Fruit fly (Drosophila melanogaster): Measurements from ENCODE around the gene Slbp.

Slbp gene

dm6 chr3R:29157418-29158398, 4.6 kb upstream of the Slbp start, which contains the start of gene rdog (continued):
- peak; percentile 68 for TF ChIP-seq gcm (GFP tag; optimal IDR thresholded peaks at IDR 0.05)
- TF ChIP-seq aop (GFP tag; IDR thresholded peaks at IDR 0.05) = peak; percentile 39; the same call in 1 of the 2 replicates
- peak; percentile 51; the same call in 1 of the 2 replicates for TF ChIP-seq ssp (GFP tag; IDR thresholded peaks at IDR 0.05)
- TF ChIP-seq CTCF (GFP tag; optimal IDR thresholded peaks at IDR 0.05) = no peak
- TF ChIP-seq sob (GFP tag; IDR thresholded peaks at IDR 0.05) = peak; percentile 60
- peak; percentile 67 for TF ChIP-seq CG11723 (GFP tag; optimal IDR thresholded peaks at IDR 0.05)
- TF ChIP-seq Max (GFP tag; optimal IDR thresholded peaks at IDR 0.05) = peak; percentile 93
- peak; percentile 75 for TF ChIP-seq Hmr (GFP tag; optimal IDR thresholded peaks at IDR 0.05)
- peak; percentile 68 for TF ChIP-seq Mes4 (GFP tag; optimal IDR thresholded peaks at IDR 0.05)
- TF ChIP-seq CG2129 (GFP tag; IDR thresholded peaks at IDR 0.05; ENCODE audit: partially characterized antibody) = no peak
- peak; percentile 46 for TF ChIP-seq CG6765 (GFP tag; optimal IDR thresholded peaks at IDR 0.05)
- peak; percentile 83 for TF ChIP-seq grau (tag; optimal IDR thresholded peaks at IDR 0.05)
- peak; percentile 43; the same call in 1 of the 2 replicates for TF ChIP-seq esg (GFP tag; conservative IDR thresholded peaks at IDR 0.05)
- TF ChIP-seq Nf-YB (GFP tag; optimal IDR thresholded peaks at IDR 0.05) = peak; percentile 55
- TF ChIP-seq Drgx (GFP tag; IDR thresholded peaks at IDR 0.05) = no peak; the same call in 1 of the 2 replicates
- TF ChIP-seq bsh (GFP tag; optimal IDR thresholded peaks at IDR 0.05) = peak; percentile 35 to 77
- peak; percentile 22 for TF ChIP-seq schlank (tag; optimal IDR thresholded peaks at IDR 0.05)
- no peak for TF ChIP-seq pfk (GFP tag; optimal IDR thresholded peaks at IDR 0.05)
- no peak for TF ChIP-seq CG6683 (GFP tag; optimal IDR thresholded peaks at IDR 0.05)
- TF ChIP-seq wek (GFP tag; optimal IDR thresholded peaks at IDR 0.05) = peak; percentile 11
- peak; percentile 79 for TF ChIP-seq CHES-1-like (GFP tag; optimal IDR thresholded peaks at IDR 0.05)
- TF ChIP-seq D19A (tag; optimal IDR thresholded peaks at IDR 0.05) = peak; percentile 66
- TF ChIP-seq Hr39 (optimal IDR thresholded peaks at IDR 0.05) = no peak
- peak; percentile 69 for TF ChIP-seq phol (tag; optimal IDR thresholded peaks at IDR 0.05)
- TF ChIP-seq CG16815 (GFP tag; optimal IDR thresholded peaks at IDR 0.05) = peak; percentile 79
- peak; percentile 63 for TF ChIP-seq CG5953 (GFP tag; IDR thresholded peaks at IDR 0.05)
- TF ChIP-seq CG7786 (GFP tag; optimal IDR thresholded peaks at IDR 0.05) = peak; percentile 80
- peak; percentile 74 for TF ChIP-seq Rfx (GFP tag; IDR thresholded peaks at IDR 0.05)
- peak; percentile 46 for TF ChIP-seq CG7987 (GFP tag; optimal IDR thresholded peaks at IDR 0.05)
- peak; percentile 69 for TF ChIP-seq emc (GFP tag; optimal IDR thresholded peaks at IDR 0.05)
- peak; percentile 71 for TF ChIP-seq Nf-YC (tag; optimal IDR thresholded peaks at IDR 0.05)
- peak; percentile 82 for TF ChIP-seq dmrt11E (tag; optimal IDR thresholded peaks at IDR 0.05)
- no peak; the same call in none of the 2 replicates for TF ChIP-seq CG4360 (GFP tag; IDR thresholded peaks at IDR 0.05)
- peak; percentile 12; the same call in 1 of the 2 replicates for TF ChIP-seq Bgb (GFP tag; IDR thresholded peaks at IDR 0.05; ENCODE audit: partially characterized antibody)
- TF ChIP-seq hkb (optimal IDR thresholded peaks at IDR 0.05) = no peak
- TF ChIP-seq hkb (GFP tag; IDR thresholded peaks at IDR 0.05) = peak; percentile 61
- TF ChIP-seq CG10462 (GFP tag; optimal IDR thresholded peaks at IDR 0.05) = peak; percentile 75
- 0 out of 2 replicates have a peak, but pooled peaks have one; percentile 36 for TF ChIP-seq chm (GFP tag; IDR thresholded peaks at IDR 0.05)
- TF ChIP-seq CG14050 (GFP tag; IDR thresholded peaks at IDR 0.05) = peak; percentile 41; the same call in 1 of the 3 replicates
- peak; percentile 6 for TF ChIP-seq slou (GFP tag; optimal IDR thresholded peaks at IDR 0.05)
- TF ChIP-seq zfh2 (GFP tag; optimal IDR thresholded peaks at IDR 0.05) = peak; percentile 76
- no peak for TF ChIP-seq Eip74EF (GFP tag; optimal IDR thresholded peaks at IDR 0.05)
- TF ChIP-seq CG1603 (tag; optimal IDR thresholded peaks at IDR 0.05) = peak; percentile 77
- TF ChIP-seq abd-A (tag; optimal IDR thresholded peaks at IDR 0.05) = peak; percentile 64
- peak; percentile 58 for TF ChIP-seq NC2α (GFP tag; optimal IDR thresholded peaks at IDR 0.05)
- peak; percentile 69 for TF ChIP-seq gcm2 (GFP tag; optimal IDR thresholded peaks at IDR 0.05)
- peak; percentile 79 for TF ChIP-seq CG8924 (tag; optimal IDR thresholded peaks at IDR 0.05)
- no peak for TF ChIP-seq bbx (GFP tag; IDR thresholded peaks at IDR 0.05; ENCODE audit: partially characterized antibody)

Measured in whole organism, embryonic.